Fruit fly (Drosophila melanogaster) whole organism: Measurements from ENCODE around the gene CG6244.

ENCODE experiments used
- CG8478 ChIP-seq: fragments of >200 bp; optimal IDR thresholded peaks from 2 replicates; lab custom pipeline; 2018; ENCODE audit warnings: inconsistent platforms
- Dll ChIP-seq: fragments of >200 bp; optimal IDR thresholded peaks from 2 replicates; lab custom pipeline; 2017
- EcR ChIP-seq, 2 experiments: fragments of >200 bp; optimal IDR thresholded peaks; 2 replicates each; lab custom pipeline; 2017; ENCODE audit warnings: missing biosample characterization in 2 of 2, missing genetic modification characterization in 2 of 2, missing genetic modification reagents in 2 of 2
- pan ChIP-seq: fragments of >200 bp; optimal IDR thresholded peaks from 2 replicates; lab custom pipeline; 2017
- psq ChIP-seq: fragments of >200 bp; optimal IDR thresholded peaks from 2 replicates; lab custom pipeline; 2017
- usp ChIP-seq: fragments of >200 bp; optimal IDR thresholded peaks from 2 replicates; lab custom pipeline; 2017; ENCODE audit warnings: missing biosample characterization, missing genetic modification characterization, mixed read lengths

DNA sequence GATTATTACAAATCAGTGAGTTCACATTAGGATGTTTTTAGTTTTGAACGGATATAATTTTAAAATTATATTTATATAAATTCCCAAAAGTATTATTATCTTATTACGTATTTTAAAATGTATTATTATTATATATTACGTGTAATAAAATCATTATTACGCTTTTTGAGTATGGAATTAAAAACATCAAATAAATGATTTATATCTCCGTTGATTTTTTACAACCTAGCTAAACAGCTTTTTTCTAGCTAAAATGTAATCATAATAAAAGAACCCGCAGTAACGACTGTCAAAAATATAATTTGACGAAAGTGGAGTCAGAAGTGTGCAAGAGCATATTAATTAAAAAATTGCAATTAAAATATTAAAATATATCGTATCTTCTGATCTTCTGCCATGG is at the start of gene CG6244:
- TF ChIP-seq Dll (lab: Kevin White, UChicago) (no peak), usp (no peak), CG8478 (lab: Kevin White, UChicago) (no peak), pan (lab: Kevin White, UChicago) (no peak), psq (no peak), EcR (GFP tag; optimal IDR thresholded peaks at IDR 0.05; lab: Kevin White, UChicago) (no peak)
